Worm (Caenorhabditis elegans): ENCODE results near the gene acl-3.

ce11 chrIV:11694143-11694542, 42.3 kb upstream of the acl-3 start, which contains the start of gene ZK792.7:
- TF ChIP-seq aly-2 (tag; optimal IDR thresholded peaks at IDR 0.05) (no peak), nhr-237 (tag; optimal IDR thresholded peaks at IDR 0.05) (no peak), lin-11 (tag; optimal IDR thresholded peaks at IDR 0.05) (no peak)

All from whole organism, L2 larva.